Fruit fly (Drosophila melanogaster) whole organism, embryonic: ENCODE data around the gene CG9676.

Experiments used
- CG17361 ChIP-seq: fragments of 200-800 bp; sonication (Bioruptor generic); IDR thresholded peaks from 3 replicates; pipeline ENCODE4 v1.3.6; 2022; ENCODE audit warnings: missing biosample characterization, missing genetic modification characterization
- CG1832 ChIP-seq: fragments of 200-800 bp; sonication (Bioruptor generic); optimal IDR thresholded peaks from 2 replicates; lab custom pipeline; 2017; ENCODE audit warnings: missing biosample characterization, mild to moderate bottlenecking, missing genetic modification characterization, inconsistent platforms
- CG31441 ChIP-seq: fragments of 200-800 bp; sonication (Bioruptor generic); IDR thresholded peaks from 2 replicates; pipeline ENCODE4 v1.3.6; 2022; ENCODE audit warnings: missing biosample characterization, missing genetic modification characterization
- CG6683 ChIP-seq: fragments of 200-800 bp; sonication (Bioruptor generic); optimal IDR thresholded peaks from 2 replicates; lab custom pipeline; 2017; ENCODE audit warnings: missing biosample characterization, mild to moderate bottlenecking, missing genetic modification characterization, missing genetic modification reagents
- Ssrp ChIP-seq: fragments of 200-800 bp; sonication (Bioruptor generic); optimal IDR thresholded peaks from 2 replicates; lab custom pipeline; 2018; ENCODE audit warnings: missing biosample characterization, mild to moderate bottlenecking, missing genetic modification characterization, moderate library complexity
- luna ChIP-seq: fragments of 200-800 bp; sonication (Bioruptor generic); optimal IDR thresholded peaks from 2 replicates; lab custom pipeline; 2016; ENCODE audit warnings: missing biosample characterization, missing genetic modification characterization
- psq ChIP-seq: fragments of 200-800 bp; sonication (Bioruptor generic); optimal IDR thresholded peaks from 2 replicates; lab custom pipeline; 2017; ENCODE audit warnings: missing biosample characterization, missing genetic modification characterization
- row ChIP-seq: fragments of 200-800 bp; sonication (Bioruptor generic); IDR thresholded peaks from 3 replicates; pipeline ENCODE4 v1.3.6; 2022; ENCODE audit warnings: missing biosample characterization, missing genetic modification characterization
- sens ChIP-seq: fragments of 200-800 bp; sonication (Bioruptor generic); peaks from one replicate; lab custom pipeline; 2016; ENCODE audit warnings: missing biosample characterization, missing genetic modification characterization
- sim ChIP-seq: fragments of 200-800 bp; sonication (Bioruptor generic); IDR thresholded peaks from 2 replicates; pipeline ENCODE4 v1.3.6; 2022; ENCODE audit warnings: missing biosample characterization, missing genetic modification characterization
- slp2 ChIP-seq: fragments of 200-800 bp; sonication (Bioruptor generic); optimal IDR thresholded peaks from 2 replicates; lab custom pipeline; 2016; ENCODE audit warnings: missing biosample characterization, missing genetic modification characterization

DNA sequence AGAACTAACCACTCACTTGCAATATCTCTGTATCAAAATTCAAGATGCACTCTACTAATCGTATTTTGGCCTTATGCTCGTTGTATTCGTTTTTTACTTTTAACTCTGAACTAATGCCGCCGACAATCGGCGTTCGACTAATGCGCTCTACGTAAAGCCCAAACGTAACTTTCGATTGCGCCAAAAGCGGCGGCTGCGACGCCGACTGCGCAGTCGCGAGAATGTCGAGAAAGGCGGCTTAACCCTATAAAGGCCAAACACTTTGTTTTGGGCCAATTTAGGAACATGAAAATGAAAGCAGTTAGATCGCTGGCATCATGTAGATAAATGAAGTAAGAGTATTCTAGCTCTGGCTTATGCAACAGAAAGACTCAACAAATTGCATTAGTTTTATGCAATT lies 27.1 kb downstream of the CG9676 start:
- TF ChIP-seq CG17361 (GFP tag; lab: Robert Waterston, UW) = no peak
- no peak for TF ChIP-seq CG31441 (GFP tag; lab: Robert Waterston, UW)
- TF ChIP-seq psq (GFP tag; lab: Kevin White, UChicago) = no peak
- TF ChIP-seq CG1832 (GFP tag; lab: Kevin White, UChicago) = no peak
- no peak for TF ChIP-seq Ssrp
- TF ChIP-seq slp2 (GFP tag; lab: Kevin White, UChicago) = no peak
- TF ChIP-seq sens (GFP tag; lab: Kevin White, UChicago) = no peak
- TF ChIP-seq luna = no peak
- TF ChIP-seq CG6683 (GFP tag; lab: Kevin White, UChicago) = no peak
- TF ChIP-seq row (GFP tag; lab: Robert Waterston, UW) = no peak
- no peak for TF ChIP-seq sim (GFP tag; lab: Robert Waterston, UW)
